Fruit fly (Drosophila melanogaster): ENCODE measurements around the gene NdufV3.

The NdufV3 gene

dm6 chrX:11379747-11380146 is 29.9 kb downstream of the NdufV3 start:
- TF ChIP-seq topi (GFP tag; optimal IDR thresholded peaks at IDR 0.05) (no peak), Smox (GFP tag; optimal IDR thresholded peaks at IDR 0.05) (no peak), Hr39 (GFP tag; optimal IDR thresholded peaks at IDR 0.05) (no peak), CG1621 (tag; optimal IDR thresholded peaks at IDR 0.05) (no peak), CG6854 (GFP tag; optimal IDR thresholded peaks at IDR 0.05) (no peak), Ets96B (tag; optimal IDR thresholded peaks at IDR 0.05) (no peak), CG16779 (tag; optimal IDR thresholded peaks at IDR 0.05) (no peak), spab (GFP tag; optimal IDR thresholded peaks at IDR 0.05) (no peak), CG10669 (GFP tag; optimal IDR thresholded peaks at IDR 0.05) (no peak), CG8119 (GFP tag; IDR thresholded peaks at IDR 0.05) (no peak), CG10631 (GFP tag; optimal IDR thresholded peaks at IDR 0.05) (no peak), CG3919 (GFP tag; optimal IDR thresholded peaks at IDR 0.05) (no peak), CG4318 (GFP tag; optimal IDR thresholded peaks at IDR 0.05) (no peak), fd85E (GFP tag; optimal IDR thresholded peaks at IDR 0.05) (no peak)

- TF ChIP-seq CG8119 (GFP tag; IDR thresholded peaks at IDR 0.05) = no peak
- TF ChIP-seq CG6808 (GFP tag; optimal IDR thresholded peaks at IDR 0.05) = no peak
- no peak for TF ChIP-seq CG4318 (GFP tag; optimal IDR thresholded peaks at IDR 0.05)
- TF ChIP-seq Lpt (GFP tag; optimal IDR thresholded peaks at IDR 0.05) = no peak
- no peak for TF ChIP-seq Eip78C (GFP tag)
- TF ChIP-seq pdm3 (GFP tag; optimal IDR thresholded peaks at IDR 0.05) = no peak
- TF ChIP-seq CG16779 (tag; optimal IDR thresholded peaks at IDR 0.05) = no peak
- no peak for TF ChIP-seq CG11902 (GFP tag; optimal IDR thresholded peaks at IDR 0.05)
- TF ChIP-seq ss (GFP tag; optimal IDR thresholded peaks at IDR 0.05) = no peak
- TF ChIP-seq Blimp-1 (GFP tag; optimal IDR thresholded peaks at IDR 0.05) = no peak
- TF ChIP-seq CG6163 (GFP tag; IDR thresholded peaks at IDR 0.05) = no peak
- no peak for TF ChIP-seq CG11294 (GFP tag; IDR thresholded peaks at IDR 0.05)
- no peak for TF ChIP-seq Hr39 (GFP tag; optimal IDR thresholded peaks at IDR 0.05)
- no peak for TF ChIP-seq OdsH (GFP tag; optimal IDR thresholded peaks at IDR 0.05)
- no peak for TF ChIP-seq vri (GFP tag; optimal IDR thresholded peaks at IDR 0.05)
- TF ChIP-seq CG8632 (GFP tag; optimal IDR thresholded peaks at IDR 0.05) = no peak
- no peak for TF ChIP-seq CG10631 (GFP tag; optimal IDR thresholded peaks at IDR 0.05)
- no peak for TF ChIP-seq CG9139 (GFP tag; optimal IDR thresholded peaks at IDR 0.05)
- no peak for TF ChIP-seq salr (GFP tag; optimal IDR thresholded peaks at IDR 0.05)
- no peak for TF ChIP-seq CG31627 (GFP tag; optimal IDR thresholded peaks at IDR 0.05)
These were observed 32.8 kb downstream of the NdufV3 start for dm6 chrX:11382588-11382987.

- TF ChIP-seq svp (GFP tag) = peak; percentile 59
- no peak for TF ChIP-seq CG8319 (GFP tag; optimal IDR thresholded peaks at IDR 0.05)
- peak; percentile 5 for TF ChIP-seq acj6 (GFP tag; optimal IDR thresholded peaks at IDR 0.05)
- peak; percentile 24 for TF ChIP-seq CG10669 (GFP tag; optimal IDR thresholded peaks at IDR 0.05)
- TF ChIP-seq CG10631 (GFP tag; optimal IDR thresholded peaks at IDR 0.05) = peak; percentile 5
- TF ChIP-seq Hr4 (GFP tag; optimal IDR thresholded peaks at IDR 0.05) = no peak
- peak; percentile 10 for TF ChIP-seq Ets96B (tag; optimal IDR thresholded peaks at IDR 0.05)
These were observed 33.7 kb downstream of the NdufV3 start for dm6 chrX:11383530-11383929.

DNA sequence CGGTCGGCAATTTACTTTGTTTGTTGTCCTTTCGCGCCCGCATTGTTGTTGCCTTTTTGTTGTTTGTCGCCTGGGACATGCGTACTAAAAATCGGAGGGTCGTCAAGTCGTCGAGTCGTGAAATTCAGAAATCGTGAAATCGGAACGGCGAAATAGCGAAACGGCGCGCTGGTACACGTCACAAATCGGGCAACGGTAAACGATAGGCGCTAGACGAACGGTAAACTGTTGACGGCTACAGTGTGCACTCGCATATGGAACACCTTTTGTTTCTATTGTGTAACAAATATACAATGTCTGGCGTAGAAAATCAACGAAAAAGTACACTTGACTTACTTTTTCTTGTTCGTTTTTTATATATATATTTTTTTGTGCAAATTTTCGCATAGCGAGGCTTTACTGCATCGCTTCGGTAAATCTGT is 34.2 kb downstream of the NdufV3 start:
- TF ChIP-seq Ets96B (tag; optimal IDR thresholded peaks at IDR 0.05) = peak; percentile 18
- TF ChIP-seq esn (GFP tag; optimal IDR thresholded peaks at IDR 0.05) = peak; percentile 38
- TF ChIP-seq CG8319 (GFP tag; optimal IDR thresholded peaks at IDR 0.05) = no peak
- peak; percentile 39 for TF ChIP-seq topi (GFP tag; optimal IDR thresholded peaks at IDR 0.05)
- TF ChIP-seq Ets21C (GFP tag; optimal IDR thresholded peaks at IDR 0.05) = no peak
- peak; percentile 8 for TF ChIP-seq CG11902 (GFP tag; optimal IDR thresholded peaks at IDR 0.05)
- peak; percentile 38 for TF ChIP-seq pdm3 (GFP tag; optimal IDR thresholded peaks at IDR 0.05)
- TF ChIP-seq Blimp-1 (GFP tag; optimal IDR thresholded peaks at IDR 0.05) = no peak
- no peak for TF ChIP-seq Hr38 (GFP tag; optimal IDR thresholded peaks at IDR 0.05)
- peak; percentile 9 for TF ChIP-seq CG6808 (GFP tag; optimal IDR thresholded peaks at IDR 0.05)
- peak; percentile 19 for TF ChIP-seq Hr39 (GFP tag; optimal IDR thresholded peaks at IDR 0.05)
- TF ChIP-seq CG3919 (GFP tag; optimal IDR thresholded peaks at IDR 0.05) = peak; percentile 29
- peak; percentile 50 for TF ChIP-seq Eip75B (GFP tag; optimal IDR thresholded peaks at IDR 0.05)
- TF ChIP-seq Lpt (GFP tag; optimal IDR thresholded peaks at IDR 0.05) = no peak
- peak; percentile 32 for TF ChIP-seq Met (GFP tag; optimal IDR thresholded peaks at IDR 0.05)
- peak; percentile 36 for TF ChIP-seq svp (GFP tag)
- peak; percentile 36; the same call in 2 of the 3 replicates for TF ChIP-seq CG8119 (GFP tag; IDR thresholded peaks at IDR 0.05)
- no peak for TF ChIP-seq CG11762 (GFP tag; optimal IDR thresholded peaks at IDR 0.05; ENCODE audit: insufficient read depth)
- TF ChIP-seq Hr4 (GFP tag; optimal IDR thresholded peaks at IDR 0.05) = peak; percentile 42
- TF ChIP-seq cyc (GFP tag; optimal IDR thresholded peaks at IDR 0.05) = peak; percentile 20
- no peak for TF ChIP-seq CG6854 (GFP tag; optimal IDR thresholded peaks at IDR 0.05)
- TF ChIP-seq Sox102F (GFP tag; optimal IDR thresholded peaks at IDR 0.05) = peak; percentile 27
- peak; percentile 68 for TF ChIP-seq CG6163 (GFP tag; IDR thresholded peaks at IDR 0.05)
- TF ChIP-seq CG10669 (GFP tag; optimal IDR thresholded peaks at IDR 0.05) = peak; percentile 44
- TF ChIP-seq CG32006 (GFP tag; optimal IDR thresholded peaks at IDR 0.05) = peak; percentile 37
- no peak for TF ChIP-seq Eip93F (GFP tag; optimal IDR thresholded peaks at IDR 0.05)
- TF ChIP-seq CG1621 (tag; optimal IDR thresholded peaks at IDR 0.05) = no peak
- peak; percentile 63; the same call in 2 of the 3 replicates for TF ChIP-seq eg (GFP tag; IDR thresholded peaks at IDR 0.05)
